Fruit fly (Drosophila melanogaster) whole organism, prepupa: Measurements from ENCODE around the gene CG42538.

Experiments used
- CG10631 ChIP-seq: fragments of 200-800 bp; sonication (Bioruptor generic); optimal IDR thresholded peaks from 2 replicates; lab custom pipeline; 2016; ENCODE audit warnings: missing biosample characterization, missing genetic modification characterization
- CG10669 ChIP-seq: fragments of 200-800 bp; sonication (Bioruptor generic); optimal IDR thresholded peaks from 3 replicates; lab custom pipeline; 2018; ENCODE audit warnings: missing biosample characterization, mild to moderate bottlenecking, missing genetic modification characterization, moderate library complexity
- CG11294 ChIP-seq: fragments of 200-800 bp; sonication (Bioruptor generic); IDR thresholded peaks from 2 replicates; pipeline ENCODE4 v1.3.6; 2022; ENCODE audit warnings: missing biosample characterization, missing genetic modification characterization
- CG11762 ChIP-seq: fragments of 200-800 bp; sonication (Bioruptor generic); optimal IDR thresholded peaks from 3 replicates; lab custom pipeline; 2016; ENCODE audit warnings: missing biosample characterization, missing genetic modification characterization; ENCODE audit not compliant: insufficient read depth
- CG11902 ChIP-seq: fragments of 200-800 bp; sonication (Bioruptor generic); optimal IDR thresholded peaks from 3 replicates; lab custom pipeline; 2016; ENCODE audit warnings: missing biosample characterization, missing genetic modification characterization
- CG15336 ChIP-seq: fragments of 200-800 bp; sonication (Bioruptor generic); IDR thresholded peaks from 2 replicates; pipeline ENCODE4 v1.3.6; 2022; ENCODE audit warnings: missing biosample characterization, missing genetic modification characterization
- CG1621 ChIP-seq: fragments of 200-800 bp; sonication (Bioruptor generic); optimal IDR thresholded peaks from 3 replicates; lab custom pipeline; 2018; ENCODE audit warnings: missing biosample characterization, mild to moderate bottlenecking, missing genetic modification characterization
- CG16779 ChIP-seq: fragments of 200-800 bp; sonication (Bioruptor generic); optimal IDR thresholded peaks from 3 replicates; lab custom pipeline; 2017; ENCODE audit warnings: missing biosample characterization, mild to moderate bottlenecking, missing genetic modification characterization
- CG3032 ChIP-seq: fragments of 200-800 bp; optimal IDR thresholded peaks from 2 replicates; lab custom pipeline; 2019; ENCODE audit warnings: missing biosample characterization, mild to moderate bottlenecking, missing genetic modification characterization, moderate library complexity
- CG31627 ChIP-seq: fragments of 200-800 bp; sonication (Bioruptor generic); optimal IDR thresholded peaks from 3 replicates; lab custom pipeline; 2016; ENCODE audit warnings: missing biosample characterization, missing genetic modification characterization
- CG32006 ChIP-seq: fragments of 200-800 bp; sonication (Bioruptor generic); optimal IDR thresholded peaks from 3 replicates; lab custom pipeline; 2017; ENCODE audit warnings: missing biosample characterization, mild to moderate bottlenecking, missing genetic modification characterization
- CG34406 ChIP-seq: fragments of 200-800 bp; sonication (Bioruptor generic); optimal IDR thresholded peaks from 3 replicates; lab custom pipeline; 2016; ENCODE audit warnings: missing biosample characterization, missing genetic modification characterization
- CG3919 ChIP-seq: fragments of 200-800 bp; sonication (Bioruptor generic); optimal IDR thresholded peaks from 3 replicates; lab custom pipeline; 2016; ENCODE audit warnings: missing biosample characterization, missing genetic modification characterization
- CG6163 ChIP-seq: fragments of 200-800 bp; sonication (Bioruptor generic); IDR thresholded peaks from 3 replicates; pipeline ENCODE4 v1.3.6; 2022; ENCODE audit warnings: missing biosample characterization, missing genetic modification characterization
- CG6276 ChIP-seq: fragments of 200-800 bp; sonication (Bioruptor generic); optimal IDR thresholded peaks from 2 replicates; lab custom pipeline; 2017; ENCODE audit warnings: missing biosample characterization, mild to moderate bottlenecking, missing genetic modification characterization
- CG6792 ChIP-seq: fragments of 200-800 bp; sonication (Bioruptor generic); optimal IDR thresholded peaks from 3 replicates; lab custom pipeline; 2016; ENCODE audit warnings: missing biosample characterization, missing genetic modification characterization
- CG6808 ChIP-seq: fragments of 200-800 bp; sonication (Bioruptor generic); optimal IDR thresholded peaks from 3 replicates; lab custom pipeline; 2017; ENCODE audit warnings: missing biosample characterization, missing genetic modification characterization, mild to moderate bottlenecking, moderate library complexity, missing genetic modification reagents
- CG6854 ChIP-seq: fragments of 200-800 bp; sonication (Bioruptor generic); optimal IDR thresholded peaks from 2 replicates; lab custom pipeline; 2017; ENCODE audit warnings: missing biosample characterization, mild to moderate bottlenecking, missing genetic modification characterization
- CG7368 ChIP-seq: fragments of 200-800 bp; sonication (Bioruptor generic); optimal IDR thresholded peaks from 3 replicates; lab custom pipeline; 2016; ENCODE audit warnings: missing biosample characterization, missing genetic modification characterization
- CG8119 ChIP-seq: fragments of 200-800 bp; sonication (Bioruptor generic); IDR thresholded peaks from 3 replicates; pipeline ENCODE4 v1.3.6; 2022; ENCODE audit warnings: missing biosample characterization, missing genetic modification characterization
- Eip75B ChIP-seq: fragments of 200-800 bp; sonication (Bioruptor generic); optimal IDR thresholded peaks from 3 replicates; lab custom pipeline; 2016; ENCODE audit warnings: missing biosample characterization, missing genetic modification characterization
- Eip78C ChIP-seq: fragments of 200-800 bp; sonication (Bioruptor generic); peaks from one replicate; lab custom pipeline; 2016; ENCODE audit warnings: missing biosample characterization, missing genetic modification characterization
- Eip93F ChIP-seq: fragments of 200-800 bp; sonication (Bioruptor generic); optimal IDR thresholded peaks from 2 replicates; lab custom pipeline; 2016; ENCODE audit warnings: missing biosample characterization, mild to moderate bottlenecking, missing genetic modification characterization
- Ets21C ChIP-seq: fragments of 200-800 bp; sonication (Bioruptor generic); optimal IDR thresholded peaks from 3 replicates; lab custom pipeline; 2016; ENCODE audit warnings: missing biosample characterization, missing genetic modification characterization
- Ets96B ChIP-seq: fragments of 200-800 bp; optimal IDR thresholded peaks from 2 replicates; lab custom pipeline; 2019; ENCODE audit warnings: missing biosample characterization, mild to moderate bottlenecking, missing genetic modification characterization, moderate library complexity
- Gug ChIP-seq: fragments of 200-800 bp; sonication (Bioruptor generic); IDR thresholded peaks from 2 replicates; pipeline ENCODE4 v1.3.6; 2022; ENCODE audit warnings: missing biosample characterization, missing genetic modification characterization
- Hr39 ChIP-seq: fragments of 200-800 bp; sonication (Bioruptor generic); optimal IDR thresholded peaks from 2 replicates; lab custom pipeline; 2016; ENCODE audit warnings: missing biosample characterization, missing genetic modification characterization
- Lpt ChIP-seq: fragments of 200-800 bp; sonication (Bioruptor generic); optimal IDR thresholded peaks from 3 replicates; lab custom pipeline; 2016; ENCODE audit warnings: missing biosample characterization, missing genetic modification characterization
- Met ChIP-seq: fragments of 200-800 bp; sonication (Bioruptor generic); optimal IDR thresholded peaks from 3 replicates; lab custom pipeline; 2016; ENCODE audit warnings: missing biosample characterization, missing genetic modification characterization
- OdsH ChIP-seq: fragments of 200-800 bp; sonication (Bioruptor generic); optimal IDR thresholded peaks from 3 replicates; lab custom pipeline; 2016; ENCODE audit warnings: missing biosample characterization, missing genetic modification characterization
- Smox ChIP-seq: fragments of 200-800 bp; sonication (Bioruptor generic); optimal IDR thresholded peaks from 3 replicates; lab custom pipeline; 2016; ENCODE audit warnings: missing biosample characterization, missing genetic modification characterization
- Sox102F ChIP-seq: fragments of 200-800 bp; sonication (Bioruptor generic); optimal IDR thresholded peaks from 2 replicates; lab custom pipeline; 2016; ENCODE audit warnings: missing biosample characterization, mild to moderate bottlenecking, missing genetic modification characterization
- Sox14 ChIP-seq: fragments of 200-800 bp; sonication (Bioruptor generic); optimal IDR thresholded peaks from 3 replicates; lab custom pipeline; 2016; ENCODE audit warnings: missing biosample characterization, missing genetic modification characterization
- achi ChIP-seq: fragments of 200-800 bp; sonication (Bioruptor generic); optimal IDR thresholded peaks from 3 replicates; lab custom pipeline; 2016; ENCODE audit warnings: missing biosample characterization, missing genetic modification characterization
- acj6 ChIP-seq: fragments of 200-800 bp; sonication (Bioruptor generic); optimal IDR thresholded peaks from 3 replicates; lab custom pipeline; 2016; ENCODE audit warnings: missing biosample characterization, missing genetic modification characterization
- cyc ChIP-seq: fragments of 200-800 bp; sonication (Bioruptor generic); optimal IDR thresholded peaks from 3 replicates; lab custom pipeline; 2016; ENCODE audit warnings: missing biosample characterization, missing genetic modification characterization
- dac ChIP-seq: fragments of 200-800 bp; sonication (Bioruptor generic); optimal IDR thresholded peaks from 2 replicates; lab custom pipeline; 2017; ENCODE audit warnings: missing biosample characterization, mild to moderate bottlenecking, missing genetic modification characterization
- eg ChIP-seq: fragments of 200-800 bp; sonication (Bioruptor generic); IDR thresholded peaks from 3 replicates; pipeline ENCODE4 v1.3.6; 2022; ENCODE audit warnings: missing biosample characterization, missing genetic modification characterization
- esn ChIP-seq: fragments of 200-800 bp; sonication (Bioruptor generic); optimal IDR thresholded peaks from 2 replicates; lab custom pipeline; 2016; ENCODE audit warnings: missing biosample characterization, mild to moderate bottlenecking, missing genetic modification characterization, moderate library complexity
- fd85E ChIP-seq: fragments of 200-800 bp; sonication (Bioruptor generic); optimal IDR thresholded peaks from 3 replicates; lab custom pipeline; 2016; ENCODE audit warnings: missing biosample characterization, missing genetic modification characterization
- fkh ChIP-seq: fragments of 200-800 bp; sonication (Bioruptor generic); optimal IDR thresholded peaks from 3 replicates; lab custom pipeline; 2017; ENCODE audit warnings: missing biosample characterization, mild to moderate bottlenecking, missing genetic modification characterization, moderate library complexity
- lz ChIP-seq: fragments of 200-800 bp; sonication (Bioruptor generic); optimal IDR thresholded peaks from 3 replicates; lab custom pipeline; 2016; ENCODE audit warnings: missing biosample characterization, missing genetic modification characterization
- pdm3 ChIP-seq: fragments of 200-800 bp; sonication (Bioruptor generic); optimal IDR thresholded peaks from 3 replicates; lab custom pipeline; 2016; ENCODE audit warnings: missing biosample characterization, missing genetic modification characterization
- spab ChIP-seq: fragments of 200-800 bp; sonication (Bioruptor generic); optimal IDR thresholded peaks from 2 replicates; lab custom pipeline; 2017; ENCODE audit warnings: missing biosample characterization, mild to moderate bottlenecking, missing genetic modification characterization, missing genetic modification reagents
- ss ChIP-seq, 2 experiments: fragments of 200-800 bp; sonication (Bioruptor generic); optimal IDR thresholded peaks; 2 replicates in 1 of 2; 3 replicates in 1 of 2; lab custom pipeline; 2017 to 2018; ENCODE audit warnings: mild to moderate bottlenecking in 2 of 2, missing biosample characterization in 2 of 2, missing genetic modification characterization in 2 of 2, moderate library complexity in 1 of 2
- svp ChIP-seq: fragments of 200-800 bp; sonication (Bioruptor generic); peaks from one replicate; lab custom pipeline; 2016; ENCODE audit warnings: missing biosample characterization, missing genetic modification characterization
- vri ChIP-seq: fragments of 200-800 bp; sonication (Bioruptor generic); optimal IDR thresholded peaks from 3 replicates; lab custom pipeline; 2016; ENCODE audit warnings: missing biosample characterization, mild to moderate bottlenecking, missing genetic modification characterization

The CG42538 gene

dm6 chr3L:16018721-16019120 is 15.6 kb upstream of the CG42538 start:
- TF ChIP-seq Eip78C (GFP tag; lab: Kevin White, UChicago) (no peak), vri (no peak), CG10631 (GFP tag; lab: Kevin White, UChicago) (no peak), Sox102F (GFP tag; lab: Kevin White, UChicago) (no peak), Eip75B (GFP tag; lab: Kevin White, UChicago) (no peak), CG15336 (no peak), CG3032 (no peak), Met (no peak), CG6792 (GFP tag; lab: Kevin White, UChicago) (no peak), svp (no peak), dac (GFP tag; lab: Kevin White, UChicago) (no peak), fkh (GFP tag; lab: Kevin White, UChicago) (no peak), cyc (GFP tag; lab: Kevin White, UChicago) (no peak), fd85E (GFP tag; lab: Kevin White, UChicago) (no peak), spab (GFP tag; lab: Kevin White, UChicago) (no peak), OdsH (GFP tag; lab: Kevin White, UChicago) (no peak), CG6163 (no peak), CG6808 (GFP tag; lab: Kevin White, UChicago) (no peak), CG34406 (GFP tag; lab: Kevin White, UChicago) (no peak), CG10669 (no peak)
- TF ChIP-seq, all 60 proteins: peak for 0

- TF ChIP-seq ss (GFP tag; optimal IDR thresholded peaks at IDR 0.05; lab: Kevin White, UChicago): no peak
- TF ChIP-seq CG6276 (GFP tag; lab: Kevin White, UChicago): peak; percentile 13
- peak; percentile 39 for TF ChIP-seq OdsH (GFP tag; lab: Kevin White, UChicago)
- TF ChIP-seq CG3919 (GFP tag; lab: Kevin White, UChicago): peak; percentile 55
- peak; percentile 62 for TF ChIP-seq Hr39 (GFP tag; lab: Kevin White, UChicago)
- no peak for TF ChIP-seq CG6854 (GFP tag; lab: Kevin White, UChicago)
- TF ChIP-seq Gug (GFP tag; lab: Robert Waterston, UW): no peak
- TF ChIP-seq eg (GFP tag; lab: Robert Waterston, UW): 0 out of 3 replicates have a peak, but pooled peaks have one; percentile 27
- peak; percentile 29 for TF ChIP-seq Ets21C (GFP tag; lab: Kevin White, UChicago)
- TF ChIP-seq CG11902: no peak
- TF ChIP-seq Ets96B (tag; lab: Kevin White, UChicago): no peak
- peak; percentile 22 for TF ChIP-seq pdm3
- no peak for TF ChIP-seq Lpt (GFP tag; lab: Kevin White, UChicago)
- peak; percentile 22 for TF ChIP-seq CG34406 (GFP tag; lab: Kevin White, UChicago)
- no peak for TF ChIP-seq CG11762
- peak; percentile 9 for TF ChIP-seq CG6792 (GFP tag; lab: Kevin White, UChicago)
- no peak for TF ChIP-seq CG7368 (GFP tag; lab: Kevin White, UChicago)
- no peak for TF ChIP-seq spab (GFP tag; lab: Kevin White, UChicago)
- TF ChIP-seq CG31627 (GFP tag; lab: Kevin White, UChicago): peak; percentile 41
- peak; percentile 51 for TF ChIP-seq cyc (GFP tag; lab: Kevin White, UChicago)
- TF ChIP-seq CG3032: no peak
- peak; percentile 12 for TF ChIP-seq CG6808 (GFP tag; lab: Kevin White, UChicago)
- peak; percentile 9 for TF ChIP-seq achi
- TF ChIP-seq esn (GFP tag; lab: Kevin White, UChicago): peak; percentile 61
- TF ChIP-seq Met: peak; percentile 61
- TF ChIP-seq CG32006 (GFP tag; lab: Kevin White, UChicago): peak; percentile 55
- TF ChIP-seq Sox102F (GFP tag; lab: Kevin White, UChicago): peak; percentile 38
- no peak for TF ChIP-seq CG16779 (tag; lab: Kevin White, UChicago)
- TF ChIP-seq CG6163: no peak
- TF ChIP-seq Sox14 (GFP tag; lab: Kevin White, UChicago): peak; percentile 51
- TF ChIP-seq dac (GFP tag; lab: Kevin White, UChicago): no peak
- no peak for TF ChIP-seq CG8119
- peak; percentile 55 for TF ChIP-seq Smox (GFP tag; lab: Kevin White, UChicago)
- no peak for TF ChIP-seq CG11294
- no peak for TF ChIP-seq Eip93F (GFP tag; lab: Kevin White, UChicago)
- TF ChIP-seq CG1621 (tag; lab: Kevin White, UChicago): no peak
- TF ChIP-seq lz (GFP tag; lab: Kevin White, UChicago): peak; percentile 23
- peak; percentile 35 for TF ChIP-seq acj6
These were observed 14.9 kb upstream of the CG42538 start for dm6 chr3L:16019144-16020006.
